Fruit fly (Drosophila melanogaster) whole organism, embryonic: ENCODE results near the gene PRL-1.

Source experiments
- Awh ChIP-seq: fragments of 200-800 bp; sonication (Bioruptor generic); IDR thresholded peaks from 2 replicates; pipeline ENCODE4, ENCODE4 v1.3.6; 2022; ENCODE audit warnings: missing biosample characterization, missing genetic modification characterization
- BEAF-32 ChIP-seq: fragments of 200-800 bp; sonication (Bioruptor generic); optimal IDR thresholded peaks from 3 replicates; lab custom pipeline; 2017; ENCODE audit warnings: missing biosample characterization, missing genetic modification characterization, mild to moderate bottlenecking, moderate library complexity, missing genetic modification reagents
- Blimp-1 ChIP-seq: fragments of 200-800 bp; sonication (Bioruptor generic); optimal IDR thresholded peaks from 3 replicates; lab custom pipeline; 2018; ENCODE audit warnings: missing biosample characterization, missing genetic modification characterization, mild to moderate bottlenecking, moderate library complexity, missing genetic modification reagents
- CG10979 ChIP-seq: fragments of 200-800 bp; sonication (Bioruptor generic); optimal IDR thresholded peaks from 2 replicates; lab custom pipeline; 2018; ENCODE audit warnings: missing biosample characterization, mild to moderate bottlenecking, missing genetic modification characterization, moderate library complexity
- CG11247 ChIP-seq: fragments of 200-800 bp; sonication (Bioruptor generic); IDR thresholded peaks from 2 replicates; pipeline ENCODE4 v1.3.6; 2022; ENCODE audit warnings: missing biosample characterization, missing genetic modification characterization
- CG11696 ChIP-seq: fragments of 200-800 bp; sonication (Bioruptor generic); IDR thresholded peaks from 2 replicates; pipeline ENCODE4 v1.3.6; 2022; ENCODE audit warnings: missing biosample characterization, missing genetic modification characterization
- CG12391 ChIP-seq: fragments of 200-800 bp; sonication (Bioruptor generic); optimal IDR thresholded peaks from 3 replicates; lab custom pipeline; 2018; ENCODE audit warnings: missing biosample characterization, mild to moderate bottlenecking, missing genetic modification characterization, moderate library complexity
- CG13424 ChIP-seq: fragments of 200-800 bp; sonication (Bioruptor generic); optimal IDR thresholded peaks from 2 replicates; lab custom pipeline; 2019; ENCODE audit warnings: missing biosample characterization, mild to moderate bottlenecking, missing genetic modification characterization, moderate library complexity
- CG15601 ChIP-seq: fragments of 200-800 bp; sonication (Bioruptor generic); optimal IDR thresholded peaks from 3 replicates; lab custom pipeline; 2019; ENCODE audit warnings: missing biosample characterization, mild to moderate bottlenecking, missing genetic modification characterization, moderate library complexity
- CG15696 ChIP-seq: fragments of 200-800 bp; sonication (Bioruptor generic); optimal IDR thresholded peaks from 2 replicates; lab custom pipeline; 2019; ENCODE audit warnings: missing biosample characterization, mild to moderate bottlenecking, missing genetic modification characterization, moderate library complexity
- CG18262 ChIP-seq: fragments of 200-800 bp; optimal IDR thresholded peaks from 3 replicates; lab custom pipeline; 2019; ENCODE audit warnings: missing biosample characterization, mild to moderate bottlenecking, missing genetic modification characterization, moderate library complexity
- CG2202 ChIP-seq: fragments of 200-800 bp; sonication (Bioruptor generic); optimal IDR thresholded peaks from 2 replicates; lab custom pipeline; 2018; ENCODE audit warnings: missing biosample characterization, mild to moderate bottlenecking, missing genetic modification characterization
- CG2712 ChIP-seq: fragments of 200-800 bp; optimal IDR thresholded peaks from 3 replicates; lab custom pipeline; 2019; ENCODE audit warnings: missing biosample characterization, mild to moderate bottlenecking, missing genetic modification characterization, moderate library complexity
- CG30020 ChIP-seq: fragments of 200-800 bp; optimal IDR thresholded peaks from 2 replicates; lab custom pipeline; 2019; ENCODE audit warnings: missing biosample characterization, mild to moderate bottlenecking, missing genetic modification characterization, moderate library complexity
- CG31224 ChIP-seq: fragments of 200-800 bp; sonication (Bioruptor generic); IDR thresholded peaks from 2 replicates; pipeline ENCODE4 v1.3.6; 2022; ENCODE audit warnings: missing biosample characterization, missing genetic modification characterization
- CG3281 ChIP-seq: fragments of 200-800 bp; sonication (Bioruptor generic); optimal IDR thresholded peaks from 3 replicates; lab custom pipeline; 2017; ENCODE audit warnings: missing biosample characterization, mild to moderate bottlenecking, missing genetic modification characterization
- CG33557 ChIP-seq: fragments of 200-800 bp; sonication (Bioruptor generic); optimal IDR thresholded peaks from 2 replicates; lab custom pipeline; 2019; ENCODE audit warnings: missing biosample characterization, mild to moderate bottlenecking, missing genetic modification characterization, moderate library complexity
- CG4360 ChIP-seq: fragments of 200-800 bp; sonication (Bioruptor generic); IDR thresholded peaks from 2 replicates; pipeline ENCODE4 v1.3.6; 2022; ENCODE audit warnings: missing biosample characterization, missing genetic modification characterization
- CG7556 ChIP-seq: fragments of 200-800 bp; sonication (Bioruptor generic); optimal IDR thresholded peaks from 2 replicates; lab custom pipeline; 2017; ENCODE audit warnings: missing biosample characterization, mild to moderate bottlenecking, missing genetic modification characterization
- CG7987 ChIP-seq: fragments of 200-800 bp; sonication (Bioruptor generic); optimal IDR thresholded peaks from 2 replicates; lab custom pipeline; 2018; ENCODE audit warnings: missing biosample characterization, mild to moderate bottlenecking, missing genetic modification characterization, moderate library complexity
- CG8924 ChIP-seq: fragments of 200-800 bp; optimal IDR thresholded peaks from 3 replicates; lab custom pipeline; 2019; ENCODE audit warnings: missing biosample characterization, mild to moderate bottlenecking, missing genetic modification characterization, moderate library complexity
- CG8944 ChIP-seq: fragments of 200-800 bp; sonication (Bioruptor generic); optimal IDR thresholded peaks from 3 replicates; lab custom pipeline; 2016; ENCODE audit warnings: missing biosample characterization, missing genetic modification characterization
- Chrac-16 ChIP-seq: fragments of 200-800 bp; sonication (Bioruptor generic); optimal IDR thresholded peaks from 3 replicates; lab custom pipeline; 2016; ENCODE audit warnings: missing biosample characterization, missing genetic modification characterization
- CoRest ChIP-seq: fragments of 200-800 bp; sonication (Bioruptor generic); optimal IDR thresholded peaks from 3 replicates; lab custom pipeline; 2018; ENCODE audit warnings: missing biosample characterization, mild to moderate bottlenecking, missing genetic modification characterization, moderate library complexity
- CrebB ChIP-seq: fragments of 200-800 bp; sonication (Bioruptor generic); optimal IDR thresholded peaks from 3 replicates; lab custom pipeline; 2018; ENCODE audit warnings: missing biosample characterization, mild to moderate bottlenecking, missing genetic modification characterization
- Dref ChIP-seq: fragments of 200-800 bp; sonication (Bioruptor generic); IDR thresholded peaks from 2 replicates; pipeline ENCODE4 v1.3.6; 2022; ENCODE audit warnings: missing biosample characterization, missing genetic modification characterization
- Ets65A ChIP-seq: fragments of 200-800 bp; sonication (Bioruptor generic); peaks from one replicate; lab custom pipeline; 2016; ENCODE audit warnings: missing biosample characterization, missing genetic modification characterization
- Hr39 ChIP-seq: fragments of >200 bp; optimal IDR thresholded peaks from 2 replicates; lab custom pipeline; 2017
- Lpt ChIP-seq: fragments of >200 bp; optimal IDR thresholded peaks from 2 replicates; lab custom pipeline; 2018; ENCODE audit warnings: missing biosample characterization, missing genetic modification characterization
- Med ChIP-seq: fragments of 200-800 bp; sonication (Bioruptor generic); peaks from one replicate; lab custom pipeline; 2016; ENCODE audit warnings: missing biosample characterization, missing genetic modification characterization, mild to moderate bottlenecking, inconsistent platforms, moderate library complexity
- Sox100B ChIP-seq: fragments of 200-800 bp; sonication (Bioruptor generic); optimal IDR thresholded peaks from 3 replicates; lab custom pipeline; 2018; ENCODE audit warnings: missing biosample characterization, mild to moderate bottlenecking, missing genetic modification characterization
- Ssrp ChIP-seq: fragments of 200-800 bp; sonication (Bioruptor generic); optimal IDR thresholded peaks from 2 replicates; lab custom pipeline; 2018; ENCODE audit warnings: missing biosample characterization, mild to moderate bottlenecking, missing genetic modification characterization, moderate library complexity
- Trl ChIP-seq, 3 experiments: fragments of >200 bp in 2 of 3; fragments of 200-800 bp in 1 of 3; sonication (Bioruptor generic) in 1 of 3; optimal IDR thresholded peaks; 2 replicates in 1 of 3; 3 replicates in 2 of 3; lab custom pipeline; 2016 to 2017; ENCODE audit warnings: missing biosample characterization in 1 of 3, missing genetic modification characterization in 1 of 3
- Xrp1 ChIP-seq: fragments of 200-800 bp; sonication (Bioruptor generic); IDR thresholded peaks from 2 replicates; pipeline ENCODE4 v1.3.6; 2022; ENCODE audit warnings: missing biosample characterization, missing genetic modification characterization
- bcd ChIP-seq: fragments of 200-800 bp; sonication (Bioruptor generic); optimal IDR thresholded peaks from 2 replicates; lab custom pipeline; 2017; ENCODE audit warnings: missing biosample characterization, mild to moderate bottlenecking, missing genetic modification characterization
- cad ChIP-seq: fragments of >200 bp; optimal IDR thresholded peaks from 2 replicates; lab custom pipeline; 2017; ENCODE audit warnings: missing biosample characterization, missing genetic modification characterization
- ci ChIP-seq: fragments of 200-800 bp; sonication (Bioruptor generic); IDR thresholded peaks from 3 replicates; pipeline ENCODE4 v1.3.6; 2022; ENCODE audit warnings: missing biosample characterization, missing genetic modification characterization
- crol ChIP-seq: fragments of 200-800 bp; sonication (Bioruptor generic); IDR thresholded peaks from 2 replicates; pipeline ENCODE4 v1.3.6; 2022; ENCODE audit warnings: missing biosample characterization, missing genetic modification characterization
- eve ChIP-seq, 2 experiments: fragments of >200 bp; optimal IDR thresholded peaks; 2 replicates each; lab custom pipeline; 2017; ENCODE audit warnings: missing biosample characterization in 2 of 2, missing genetic modification characterization in 2 of 2
- gem ChIP-seq: fragments of 200-800 bp; sonication (Bioruptor generic); optimal IDR thresholded peaks from 2 replicates; lab custom pipeline; 2019; ENCODE audit warnings: missing biosample characterization, mild to moderate bottlenecking, missing genetic modification characterization, moderate library complexity
- nmo ChIP-seq: fragments of 200-800 bp; sonication (Bioruptor generic); optimal IDR thresholded peaks from 2 replicates; lab custom pipeline; 2018; ENCODE audit warnings: missing biosample characterization, mild to moderate bottlenecking, missing genetic modification characterization, moderate library complexity
- otp ChIP-seq: fragments of 200-800 bp; sonication (Bioruptor generic); IDR thresholded peaks from 3 replicates; pipeline ENCODE4, ENCODE4 v1.3.6; 2022; ENCODE audit warnings: missing biosample characterization, missing genetic modification characterization
- pfk ChIP-seq: fragments of 200-800 bp; sonication (Bioruptor generic); optimal IDR thresholded peaks from 2 replicates; lab custom pipeline; 2018; ENCODE audit warnings: missing biosample characterization, mild to moderate bottlenecking, missing genetic modification characterization, moderate library complexity
- rib ChIP-seq: fragments of 200-800 bp; sonication (Bioruptor generic); IDR thresholded peaks from 2 replicates; pipeline ENCODE4 v1.3.6; 2022; ENCODE audit warnings: missing biosample characterization, missing genetic modification characterization
- row ChIP-seq: fragments of 200-800 bp; sonication (Bioruptor generic); IDR thresholded peaks from 3 replicates; pipeline ENCODE4 v1.3.6; 2022; ENCODE audit warnings: missing biosample characterization, missing genetic modification characterization
- sens ChIP-seq: fragments of 200-800 bp; sonication (Bioruptor generic); peaks from one replicate; lab custom pipeline; 2016; ENCODE audit warnings: missing biosample characterization, missing genetic modification characterization
- tio ChIP-seq: fragments of 200-800 bp; sonication (Bioruptor generic); optimal IDR thresholded peaks from 2 replicates; lab custom pipeline; 2017; ENCODE audit warnings: missing biosample characterization, missing genetic modification characterization, inconsistent platforms
- vvl ChIP-seq: fragments of 200-800 bp; sonication (Bioruptor generic); IDR thresholded peaks from 2 replicates; pipeline ENCODE4 v1.3.6; 2022; ENCODE audit warnings: missing biosample characterization, missing genetic modification characterization
- z ChIP-seq: fragments of 200-800 bp; sonication (Bioruptor generic); IDR thresholded peaks from 3 replicates; pipeline ENCODE4 v1.3.6; 2022; ENCODE audit warnings: missing biosample characterization, missing genetic modification characterization

PRL-1 gene

DNA sequence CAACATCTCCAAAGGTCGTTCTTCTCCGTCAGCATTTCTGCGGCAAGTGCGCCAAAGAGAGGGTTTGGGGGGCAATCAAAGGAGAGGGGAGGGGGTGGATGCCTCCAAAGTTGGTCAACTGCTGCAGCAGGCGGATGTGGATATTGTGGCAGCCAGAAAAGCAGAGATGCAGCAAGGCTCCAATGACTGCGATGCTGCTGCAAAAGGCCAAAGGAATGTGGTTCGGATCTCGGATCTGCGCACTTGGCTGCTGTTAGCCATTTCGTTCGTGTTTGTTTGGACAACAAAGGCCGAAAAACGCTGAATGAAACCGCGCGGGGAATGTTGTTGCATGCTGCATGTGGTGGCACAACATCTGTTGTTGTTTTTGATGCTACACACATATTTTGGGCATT lies 24.7 kb upstream of the PRL-1 start (continued):
- TF ChIP-seq bcd, result no peak
- TF ChIP-seq Chrac-16 (GFP tag; lab: Kevin White, UChicago), result no peak
- TF ChIP-seq CG30020 (tag; lab: Kevin White, UChicago), result no peak
- TF ChIP-seq CG31224 (GFP tag; lab: Robert Waterston, UW), result no peak
- no peak for TF ChIP-seq CG8944 (GFP tag; lab: Kevin White, UChicago)
- TF ChIP-seq BEAF-32, result no peak
- no peak for TF ChIP-seq CG7987 (GFP tag; lab: Kevin White, UChicago)
- TF ChIP-seq cad (GFP tag; lab: Kevin White, UChicago), result no peak
- TF ChIP-seq pfk (GFP tag; lab: Kevin White, UChicago), result peak; percentile 24
- TF ChIP-seq, all 482 proteins: peak for 7

DNA sequence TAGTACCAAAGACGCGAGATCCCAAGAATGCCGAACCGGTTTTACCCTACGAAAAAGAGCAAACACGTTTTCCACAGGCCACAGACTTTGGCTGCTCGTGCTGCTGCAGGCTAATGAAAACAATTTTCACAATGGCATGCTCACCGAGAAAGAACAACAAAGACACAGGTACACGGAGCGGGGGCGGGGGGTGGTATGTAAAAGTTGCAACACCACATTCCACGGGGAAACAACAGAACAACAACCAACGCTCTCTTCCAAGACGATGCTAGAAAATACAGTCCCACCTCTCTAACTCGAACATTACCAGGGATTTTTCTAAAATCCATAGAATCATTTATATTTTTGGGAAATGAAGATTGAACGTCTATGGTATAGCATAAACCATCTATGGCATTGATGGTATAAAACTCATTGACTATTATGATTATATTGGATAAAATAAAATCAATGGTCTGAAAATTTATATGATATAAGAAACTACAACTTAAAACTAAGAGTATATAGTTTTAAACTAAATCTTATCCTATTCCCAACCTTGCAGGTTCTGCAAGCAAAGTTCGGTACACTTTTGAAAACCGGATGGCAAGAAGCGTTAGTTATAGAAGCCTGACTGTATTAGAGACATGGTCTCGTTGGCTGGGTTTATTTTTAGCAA lies 24.1 kb upstream of the PRL-1 start:
- peak; percentile 7 for TF ChIP-seq CG12391 (tag; lab: Kevin White, UChicago)
- no peak for TF ChIP-seq CG2202 (tag; lab: Kevin White, UChicago)
- TF ChIP-seq nmo (GFP tag; lab: Kevin White, UChicago), result peak; percentile 21
- TF ChIP-seq CG7556 (GFP tag; lab: Kevin White, UChicago), result peak; percentile 13
- TF ChIP-seq Lpt, result peak; percentile 89
- peak; percentile 46 for TF ChIP-seq Med (GFP tag; lab: Kevin White, UChicago)
- TF ChIP-seq sens (GFP tag; lab: Kevin White, UChicago), result peak; percentile 77
- peak; percentile 14; the same call in 1 of the 3 replicates for TF ChIP-seq z (GFP tag; lab: Robert Waterston, UW)
- TF ChIP-seq crol (GFP tag; lab: Robert Waterston, UW), result peak; percentile 83
- TF ChIP-seq Ets65A (GFP tag; lab: Kevin White, UChicago), result peak; percentile 38
- no peak for TF ChIP-seq CG11696 (GFP tag; lab: Robert Waterston, UW)
- no peak for TF ChIP-seq Dref (GFP tag; lab: Robert Waterston, UW)
- TF ChIP-seq Sox100B, result peak; percentile 25
- TF ChIP-seq CG13424, result peak; percentile 35
- TF ChIP-seq row (GFP tag; lab: Robert Waterston, UW), result 0 out of 3 replicates have a peak, but pooled peaks have one; percentile 20
- peak; percentile 26 for TF ChIP-seq Ssrp (tag; lab: Kevin White, UChicago)
- no peak for TF ChIP-seq CG3281
- peak; percentile 31; the same call in 1 of the 3 replicates for TF ChIP-seq ci (GFP tag; lab: Robert Waterston, UW)
- peak; percentile 38 for TF ChIP-seq CG33557 (GFP tag; lab: Kevin White, UChicago)
- TF ChIP-seq vvl, result peak; percentile 22; the same call in 1 of the 2 replicates
- no peak for TF ChIP-seq Hr39 (lab: Kevin White, UChicago)
- TF ChIP-seq CG4360 (GFP tag; lab: Robert Waterston, UW), result peak; percentile 65
- TF ChIP-seq gem (tag; lab: Kevin White, UChicago), result peak; percentile 42
- peak; percentile 14; the same call in 1 of the 2 replicates for TF ChIP-seq rib (GFP tag; lab: Robert Waterston, UW)
- TF ChIP-seq tio (GFP tag; lab: Kevin White, UChicago), result peak; percentile 4
- TF ChIP-seq CG8924 (tag; lab: Kevin White, UChicago), result peak; percentile 15
- TF ChIP-seq CG10979 (tag; lab: Kevin White, UChicago), result peak; percentile 11
- TF ChIP-seq otp, result no peak
- peak; percentile 28 to 30 for TF ChIP-seq Trl (optimal IDR thresholded peaks at IDR 0.05; lab: Kevin White, UChicago)
- no peak for TF ChIP-seq Trl (GFP tag; optimal IDR thresholded peaks at IDR 0.05; lab: Kevin White, UChicago)
- 0 out of 2 replicates have a peak, but pooled peaks have one; percentile 15 for TF ChIP-seq Xrp1 (GFP tag; lab: Robert Waterston, UW)
- peak; percentile 16 for TF ChIP-seq CG15601 (tag; lab: Kevin White, UChicago)
- TF ChIP-seq CG18262 (tag; lab: Kevin White, UChicago), result peak; percentile 39
- TF ChIP-seq CrebB, result no peak
- no peak for TF ChIP-seq Awh (GFP tag; lab: Robert Waterston, UW)
- peak; percentile 36 for TF ChIP-seq CoRest
- TF ChIP-seq CG11247 (GFP tag; lab: Robert Waterston, UW), result no peak
- peak in 1 of 2 experiments; percentile 49 for TF ChIP-seq eve (GFP tag; optimal IDR thresholded peaks at IDR 0.05; lab: Kevin White, UChicago)
- peak; percentile 29 for TF ChIP-seq CG2712
- TF ChIP-seq Blimp-1 (GFP tag; lab: Kevin White, UChicago), result peak; percentile 13
- TF ChIP-seq CG15696 (tag; lab: Kevin White, UChicago), result peak; percentile 8
